Fruit fly (Drosophila melanogaster) whole organism, embryonic: ENCODE data around the gene CG9706.

Experiments used
- C15 ChIP-seq: fragments of 200-800 bp; sonication (Bioruptor generic); IDR thresholded peaks from 3 replicates; pipeline ENCODE4 v1.3.6; 2022; ENCODE audit warnings: missing biosample characterization, missing genetic modification characterization
- CG10267 ChIP-seq: fragments of 200-800 bp; sonication (Bioruptor generic); optimal IDR thresholded peaks from 2 replicates; lab custom pipeline; 2018; ENCODE audit warnings: missing biosample characterization, mild to moderate bottlenecking, missing genetic modification characterization, moderate library complexity
- CG10979 ChIP-seq: fragments of 200-800 bp; sonication (Bioruptor generic); optimal IDR thresholded peaks from 2 replicates; lab custom pipeline; 2018; ENCODE audit warnings: missing biosample characterization, mild to moderate bottlenecking, missing genetic modification characterization, moderate library complexity
- CG11085 ChIP-seq: fragments of 200-800 bp; sonication (Bioruptor generic); IDR thresholded peaks from 2 replicates; pipeline ENCODE4 v1.3.6; 2022; ENCODE audit warnings: missing biosample characterization, missing genetic modification characterization
- CG11696 ChIP-seq: fragments of 200-800 bp; sonication (Bioruptor generic); IDR thresholded peaks from 2 replicates; pipeline ENCODE4 v1.3.6; 2022; ENCODE audit warnings: missing biosample characterization, missing genetic modification characterization
- CG13424 ChIP-seq: fragments of 200-800 bp; sonication (Bioruptor generic); optimal IDR thresholded peaks from 2 replicates; lab custom pipeline; 2019; ENCODE audit warnings: missing biosample characterization, mild to moderate bottlenecking, missing genetic modification characterization, moderate library complexity
- CG13775 ChIP-seq: fragments of 200-800 bp; sonication (Bioruptor generic); optimal IDR thresholded peaks from 3 replicates; lab custom pipeline; 2017; ENCODE audit warnings: missing biosample characterization, mild to moderate bottlenecking, missing genetic modification characterization
- CG14050 ChIP-seq: fragments of 200-800 bp; sonication (Bioruptor generic); IDR thresholded peaks from 3 replicates; pipeline ENCODE4 v1.3.6; 2022; ENCODE audit warnings: missing biosample characterization, missing genetic modification characterization
- CG14710 ChIP-seq: fragments of 200-800 bp; sonication (Bioruptor generic); optimal IDR thresholded peaks from 3 replicates; lab custom pipeline; 2019; ENCODE audit warnings: missing biosample characterization, mild to moderate bottlenecking, missing genetic modification characterization, moderate library complexity
- CG1603 ChIP-seq: fragments of 200-800 bp; sonication (Bioruptor generic); optimal IDR thresholded peaks from 2 replicates; lab custom pipeline; 2019; ENCODE audit warnings: missing biosample characterization, mild to moderate bottlenecking, missing genetic modification characterization, moderate library complexity
- CG2120 ChIP-seq: fragments of 200-800 bp; sonication (Bioruptor generic); optimal IDR thresholded peaks from 3 replicates; lab custom pipeline; 2016; ENCODE audit warnings: missing biosample characterization, missing genetic modification characterization
- CG2129 ChIP-seq: fragments of 200-800 bp; sonication (Bioruptor generic); IDR thresholded peaks from 2 replicates; pipeline ENCODE4 v1.3.6; 2022; ENCODE audit warnings: missing biosample characterization, missing genetic modification characterization; ENCODE audit not compliant: partially characterized antibody
- CG3065 ChIP-seq: fragments of 200-800 bp; sonication (Bioruptor generic); optimal IDR thresholded peaks from 2 replicates; lab custom pipeline; 2016; ENCODE audit warnings: missing biosample characterization, missing genetic modification characterization
- CG34224 ChIP-seq: fragments of 200-800 bp; sonication (Bioruptor generic); IDR thresholded peaks from 3 replicates; pipeline ENCODE4 v1.3.6; 2022; ENCODE audit warnings: missing biosample characterization, missing genetic modification characterization; ENCODE audit not compliant: partially characterized antibody
- CG34376 ChIP-seq: fragments of 200-800 bp; sonication (Bioruptor generic); optimal IDR thresholded peaks from 2 replicates; lab custom pipeline; 2018; ENCODE audit warnings: missing biosample characterization, mild to moderate bottlenecking, missing genetic modification characterization
- CG4360 ChIP-seq: fragments of 200-800 bp; sonication (Bioruptor generic); IDR thresholded peaks from 2 replicates; pipeline ENCODE4 v1.3.6; 2022; ENCODE audit warnings: missing biosample characterization, missing genetic modification characterization
- CG43689 ChIP-seq: fragments of 200-800 bp; sonication (Bioruptor generic); IDR thresholded peaks from 2 replicates; pipeline ENCODE4 v1.3.6; 2022; ENCODE audit warnings: missing biosample characterization, missing genetic modification characterization
- CG6689 ChIP-seq: fragments of 200-800 bp; sonication (Bioruptor generic); IDR thresholded peaks from 2 replicates; pipeline ENCODE4 v1.3.6; 2022; ENCODE audit warnings: missing biosample characterization, missing genetic modification characterization
- CG7745 ChIP-seq: fragments of 200-800 bp; sonication (Bioruptor generic); optimal IDR thresholded peaks from 2 replicates; lab custom pipeline; 2018; ENCODE audit warnings: missing biosample characterization, mild to moderate bottlenecking, missing genetic modification characterization, moderate library complexity
- CG8281 ChIP-seq: fragments of 200-800 bp; sonication (Bioruptor generic); optimal IDR thresholded peaks from 2 replicates; lab custom pipeline; 2018; ENCODE audit warnings: missing biosample characterization, mild to moderate bottlenecking, missing genetic modification characterization, moderate library complexity
- CG8944 ChIP-seq: fragments of 200-800 bp; sonication (Bioruptor generic); optimal IDR thresholded peaks from 3 replicates; lab custom pipeline; 2016; ENCODE audit warnings: missing biosample characterization, missing genetic modification characterization
- D ChIP-seq, 2 experiments: fragments of 200-800 bp in 1 of 2; fragments of >200 bp in 1 of 2; sonication (Bioruptor generic) in 1 of 2; optimal IDR thresholded peaks; 2 replicates in 1 of 2; 3 replicates in 1 of 2; lab custom pipeline; 2017; ENCODE audit warnings: mild to moderate bottlenecking in 1 of 2, missing biosample characterization in 1 of 2, missing genetic modification characterization in 1 of 2, missing genetic modification reagents in 1 of 2
- Dref ChIP-seq: fragments of 200-800 bp; sonication (Bioruptor generic); IDR thresholded peaks from 2 replicates; pipeline ENCODE4 v1.3.6; 2022; ENCODE audit warnings: missing biosample characterization, missing genetic modification characterization
- ERR ChIP-seq: fragments of 200-800 bp; sonication (Bioruptor generic); optimal IDR thresholded peaks from 2 replicates; lab custom pipeline; 2016; ENCODE audit warnings: missing biosample characterization, missing genetic modification characterization
- HLH4C ChIP-seq: fragments of 200-800 bp; sonication (Bioruptor generic); IDR thresholded peaks from 3 replicates; pipeline ENCODE4 v1.3.6; 2022; ENCODE audit warnings: missing biosample characterization, missing genetic modification characterization; ENCODE audit not compliant: partially characterized antibody
- HLH54F ChIP-seq: fragments of 200-800 bp; sonication (Bioruptor generic); optimal IDR thresholded peaks from 3 replicates; lab custom pipeline; 2016; ENCODE audit warnings: missing biosample characterization, missing genetic modification characterization
- Hand ChIP-seq: fragments of 200-800 bp; sonication (Bioruptor generic); optimal IDR thresholded peaks from 2 replicates; lab custom pipeline; 2017; ENCODE audit warnings: mild to moderate bottlenecking, missing biosample characterization, missing genetic modification reagents, missing genetic modification characterization
- Jarid2 ChIP-seq: fragments of 200-800 bp; sonication (Bioruptor generic); optimal IDR thresholded peaks from 3 replicates; lab custom pipeline; 2017; ENCODE audit warnings: mild to moderate bottlenecking, missing biosample characterization, missing genetic modification reagents, missing genetic modification characterization
- Meics ChIP-seq: fragments of 200-800 bp; sonication (Bioruptor generic); optimal IDR thresholded peaks from 2 replicates; lab custom pipeline; 2017; ENCODE audit warnings: missing biosample characterization, mild to moderate bottlenecking, missing genetic modification characterization
- ato ChIP-seq: fragments of 200-800 bp; sonication (Bioruptor generic); IDR thresholded peaks from 2 replicates; pipeline ENCODE4 v1.3.6; 2022; ENCODE audit warnings: missing biosample characterization, missing genetic modification characterization; ENCODE audit not compliant: partially characterized antibody
- bcd ChIP-seq: fragments of 200-800 bp; sonication (Bioruptor generic); optimal IDR thresholded peaks from 2 replicates; lab custom pipeline; 2017; ENCODE audit warnings: missing biosample characterization, mild to moderate bottlenecking, missing genetic modification characterization
- cwo ChIP-seq: fragments of 200-800 bp; sonication (Bioruptor generic); optimal IDR thresholded peaks from 3 replicates; lab custom pipeline; 2017; ENCODE audit warnings: missing biosample characterization, missing genetic modification characterization, mild to moderate bottlenecking, moderate library complexity, missing genetic modification reagents
- dan ChIP-seq: fragments of 200-800 bp; sonication (Bioruptor generic); IDR thresholded peaks from 2 replicates; pipeline ENCODE4 v1.3.6; 2022; ENCODE audit warnings: missing biosample characterization, missing genetic modification characterization
- disco-r ChIP-seq: fragments of 200-800 bp; sonication (Bioruptor generic); optimal IDR thresholded peaks from 2 replicates; lab custom pipeline; 2016; ENCODE audit warnings: missing biosample characterization, missing genetic modification characterization
- esg ChIP-seq: fragments of 200-800 bp; sonication (Bioruptor generic); conservative IDR thresholded peaks from 2 replicates; pipeline ENCODE4 v1.3.6; 2022; ENCODE audit warnings: missing biosample characterization, missing genetic modification characterization
- hth ChIP-seq: fragments of >200 bp; optimal IDR thresholded peaks from 2 replicates; lab custom pipeline; 2017; ENCODE audit warnings: inconsistent platforms
- ken ChIP-seq: fragments of 200-800 bp; sonication (Bioruptor generic); IDR thresholded peaks from 3 replicates; pipeline ENCODE4 v1.3.6; 2022; ENCODE audit warnings: missing biosample characterization, missing genetic modification characterization
- klu ChIP-seq: fragments of 200-800 bp; sonication (Bioruptor generic); IDR thresholded peaks from 2 replicates; pipeline ENCODE4 v1.3.6; 2022; ENCODE audit warnings: missing biosample characterization, missing genetic modification characterization
- kni ChIP-seq: fragments of 200-800 bp; sonication (Bioruptor generic); optimal IDR thresholded peaks from 3 replicates; lab custom pipeline; 2017; ENCODE audit warnings: mild to moderate bottlenecking, missing biosample characterization, missing genetic modification reagents, missing genetic modification characterization
- lab ChIP-seq: fragments of 200-800 bp; sonication (Bioruptor generic); optimal IDR thresholded peaks from 3 replicates; lab custom pipeline; 2017; ENCODE audit warnings: missing biosample characterization, missing genetic modification characterization, mild to moderate bottlenecking, moderate library complexity, missing genetic modification reagents
- nerfin-2 ChIP-seq: fragments of 200-800 bp; sonication (Bioruptor generic); IDR thresholded peaks from 2 replicates; pipeline ENCODE4 v1.3.6; 2022; ENCODE audit warnings: missing biosample characterization, missing genetic modification characterization; ENCODE audit not compliant: partially characterized antibody
- pb ChIP-seq: fragments of 200-800 bp; sonication (Bioruptor generic); optimal IDR thresholded peaks from 3 replicates; lab custom pipeline; 2016; ENCODE audit warnings: missing biosample characterization, missing genetic modification characterization
- pfk ChIP-seq: fragments of 200-800 bp; sonication (Bioruptor generic); optimal IDR thresholded peaks from 2 replicates; lab custom pipeline; 2018; ENCODE audit warnings: missing biosample characterization, mild to moderate bottlenecking, missing genetic modification characterization, moderate library complexity
- psq ChIP-seq: fragments of 200-800 bp; sonication (Bioruptor generic); optimal IDR thresholded peaks from 2 replicates; lab custom pipeline; 2017; ENCODE audit warnings: missing biosample characterization, missing genetic modification characterization
- scrt ChIP-seq: fragments of 200-800 bp; sonication (Bioruptor generic); optimal IDR thresholded peaks from 2 replicates; lab custom pipeline; 2018; ENCODE audit warnings: missing biosample characterization, mild to moderate bottlenecking, missing genetic modification characterization, moderate library complexity
- so ChIP-seq: fragments of 200-800 bp; sonication (Bioruptor generic); IDR thresholded peaks from 3 replicates; pipeline ENCODE4 v1.3.6; 2022; ENCODE audit warnings: missing biosample characterization, missing genetic modification characterization
- sqz ChIP-seq: fragments of 200-800 bp; sonication (Bioruptor generic); optimal IDR thresholded peaks from 3 replicates; lab custom pipeline; 2018; ENCODE audit warnings: missing biosample characterization, mild to moderate bottlenecking, missing genetic modification characterization
- sr ChIP-seq: fragments of 200-800 bp; sonication (Bioruptor generic); IDR thresholded peaks from 3 replicates; pipeline ENCODE4 v1.3.6; 2022; ENCODE audit warnings: missing biosample characterization, missing genetic modification characterization
- tll ChIP-seq, 2 experiments: fragments of 200-800 bp in 1 of 2; fragments of >200 bp in 1 of 2; sonication (Bioruptor generic) in 1 of 2; optimal IDR thresholded peaks; 2 replicates each; lab custom pipeline; 2017 to 2019; ENCODE audit warnings: missing biosample characterization in 2 of 2, missing genetic modification characterization in 2 of 2, mild to moderate bottlenecking in 1 of 2, moderate library complexity in 1 of 2
- trem ChIP-seq: fragments of 200-800 bp; optimal IDR thresholded peaks from 3 replicates; lab custom pipeline; 2019; ENCODE audit warnings: missing biosample characterization, mild to moderate bottlenecking, missing genetic modification characterization, moderate library complexity

The CG9706 gene

dm6 chr3L:16769866-16770265 lies 12.9 kb upstream of the CG9706 start (continued):
- TF ChIP-seq ato (no peak), CG1603 (peak; percentile 41), CG3065 (GFP tag; lab: Kevin White, UChicago) (no peak), disco-r (GFP tag; lab: Kevin White, UChicago) (no peak), CG13424 (tag; lab: Kevin White, UChicago) (no peak), D (optimal IDR thresholded peaks at IDR 0.05; lab: Kevin White, UChicago) (no peak), D (GFP tag; optimal IDR thresholded peaks at IDR 0.05; lab: Kevin White, UChicago) (peak; percentile 19), CG14710 (tag; lab: Kevin White, UChicago) (no peak), ken (no peak), pfk (GFP tag; lab: Kevin White, UChicago) (no peak), HLH4C (GFP tag; lab: Robert Waterston, UW) (no peak), nerfin-2 (GFP tag; lab: Robert Waterston, UW) (no peak), bcd (no peak), Hand (GFP tag; lab: Kevin White, UChicago) (no peak), CG8281 (tag; lab: Kevin White, UChicago) (peak; percentile 9), scrt (GFP tag; lab: Kevin White, UChicago) (no peak), CG7745 (tag; lab: Kevin White, UChicago) (no peak), CG10979 (tag; lab: Kevin White, UChicago) (peak; percentile 73), kni (peak; percentile 72), Meics (GFP tag; lab: Kevin White, UChicago) (peak; percentile 32), sqz (GFP tag; lab: Kevin White, UChicago) (peak; percentile 91), CG13775 (GFP tag; lab: Kevin White, UChicago) (peak; percentile 45), CG10267 (peak; percentile 8), CG6689 (GFP tag; lab: Robert Waterston, UW) (no peak), CG43689 (GFP tag; lab: Robert Waterston, UW) (no peak), CG4360 (GFP tag; lab: Robert Waterston, UW) (0 out of 2 replicates have a peak, but pooled peaks have one; percentile 29), trem (peak; percentile 6), tll (GFP tag; optimal IDR thresholded peaks at IDR 0.05; lab: Kevin White, UChicago) (peak in 1 of 2 experiments; percentile 90), CG2120 (GFP tag; lab: Kevin White, UChicago) (no peak), CG14050 (no peak), pb (peak; percentile 40), ERR (GFP tag; lab: Kevin White, UChicago) (no peak), CG2129 (GFP tag; lab: Robert Waterston, UW) (no peak), CG34376 (GFP tag; lab: Kevin White, UChicago) (no peak), CG11696 (GFP tag; lab: Robert Waterston, UW) (no peak), Dref (GFP tag; lab: Robert Waterston, UW) (no peak), Jarid2 (GFP tag; lab: Kevin White, UChicago) (peak; percentile 35), esg (GFP tag; lab: Robert Waterston, UW) (no peak), so (GFP tag; lab: Robert Waterston, UW) (peak; percentile 50; the same call in 1 of the 3 replicates), CG34224 (GFP tag; lab: Robert Waterston, UW) (no peak), HLH54F (GFP tag; lab: Kevin White, UChicago) (no peak), CG11085 (GFP tag; lab: Robert Waterston, UW) (no peak), sr (GFP tag; lab: Robert Waterston, UW) (no peak), hth (no peak), lab (GFP tag; lab: Kevin White, UChicago) (peak; percentile 58), klu (GFP tag; lab: Robert Waterston, UW) (no peak), dan (GFP tag; lab: Robert Waterston, UW) (no peak), C15 (GFP tag; lab: Robert Waterston, UW) (no peak), cwo (GFP tag; lab: Kevin White, UChicago) (no peak), psq (GFP tag; lab: Kevin White, UChicago) (peak; percentile 68), CG8944 (GFP tag; lab: Kevin White, UChicago) (no peak)
